Fruit fly (Drosophila melanogaster) whole organism, larva: ENCODE data around the gene spirit.

ENCODE experiments used
- noc ChIP-seq: fragments of 200-800 bp; sonication (Bioruptor generic); optimal IDR thresholded peaks from 3 replicates; lab custom pipeline; 2019; ENCODE audit warnings: missing biosample characterization, mild to moderate bottlenecking, missing genetic modification characterization, moderate library complexity

spirit gene

dm6 chrX:8573744-8574484 is 521 bp upstream of the spirit start, which contains the start of gene CG12065:
CG12065 (plus strand) TSS chrX:8574306.
- TF ChIP-seq noc (tag; lab: Kevin White, UChicago), result no peak

- no peak for TF ChIP-seq noc (tag; lab: Kevin White, UChicago)
These were observed 1.5 kb downstream of the spirit start for dm6 chrX:8571936-8572335.

dm6 chrX:8570848-8571247 is 2.5 kb downstream of the spirit start, which contains the start of gene CG12111:
CG12111 (minus strand) TSS chrX:8570948.
- TF ChIP-seq noc (tag; lab: Kevin White, UChicago), result no peak

- no peak for TF ChIP-seq noc (tag; lab: Kevin White, UChicago)
These were observed 3.8 kb downstream of the spirit start for dm6 chrX:8569639-8570038.

dm6 chrX:8569038-8569437 is 4.4 kb downstream of the spirit start:
- no peak for TF ChIP-seq noc (tag; lab: Kevin White, UChicago)

- no peak for TF ChIP-seq noc (tag; lab: Kevin White, UChicago)
These were observed 11.7 kb downstream of the spirit start for dm6 chrX:8561404-8562397.

- TF ChIP-seq noc (tag; lab: Kevin White, UChicago), result peak; percentile 35
These were observed 13.1 kb downstream of the spirit start, which contains the start of the genes CG12112 and Trf4-1 for dm6 chrX:8560087-8560999. CG12112 (minus strand) TSS chrX:8560192. Trf4-1 (plus strand) TSS chrX:8560322.

dm6 chrX:8558762-8559172 is 14.6 kb downstream of the spirit start, which contains the start of gene IntS4:
IntS4 (minus strand) TSS chrX:8558781.
- no peak for TF ChIP-seq noc (tag; lab: Kevin White, UChicago)

- no peak for TF ChIP-seq noc (tag; lab: Kevin White, UChicago)
These were observed 19.1 kb downstream of the spirit start for dm6 chrX:8554303-8554702.

dm6 chrX:8542728-8543127 is 30.7 kb downstream of the spirit start:
- TF ChIP-seq noc (tag; lab: Kevin White, UChicago), result no peak

dm6 chrX:8541985-8542384 is 31.4 kb downstream of the spirit start:
- TF ChIP-seq noc (tag; lab: Kevin White, UChicago), result no peak

dm6 chrX:8538993-8539392 is 34.4 kb downstream of the spirit start:
- TF ChIP-seq noc (tag; lab: Kevin White, UChicago), result no peak

dm6 chrX:8538182-8538581 is 35.2 kb downstream of the spirit start:
- no peak for TF ChIP-seq noc (tag; lab: Kevin White, UChicago)

dm6 chrX:8536649-8537048 is 36.7 kb downstream of the spirit start:
- TF ChIP-seq noc (tag; lab: Kevin White, UChicago), result no peak

- TF ChIP-seq noc (tag; lab: Kevin White, UChicago), result no peak
These were observed 38.7 kb downstream of the spirit start for dm6 chrX:8534734-8535133.
